Comparison of ENCODE assay signal across 1 fruit fly cellular context in the genomic region with DNA sequence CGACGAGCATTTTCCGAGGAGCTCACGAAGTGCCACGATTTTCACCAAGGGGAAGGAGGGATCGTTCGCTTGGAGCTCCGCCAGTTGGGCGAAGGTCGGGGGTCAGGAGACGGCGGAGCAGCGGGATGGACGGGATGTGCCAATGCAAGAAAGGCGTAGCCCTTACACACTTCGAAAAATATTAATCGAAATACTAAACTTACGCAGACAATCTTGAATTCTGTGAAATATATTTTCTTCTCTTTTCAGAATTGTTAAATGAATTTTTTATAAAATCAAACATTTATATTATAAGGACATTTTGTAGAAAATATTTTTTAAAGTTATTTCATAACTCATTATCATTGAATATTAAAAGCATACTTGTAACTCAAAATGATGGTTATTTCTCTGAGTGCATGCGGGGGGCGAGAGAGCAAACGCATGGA.
A peak's percentile ranks its signal among the peaks of the same experiment; 100 is the strongest.
TF ChIP-seq lines count a peak whose summit lies in the region.

No protein-coding gene starts in this region.

TF ChIP-seq in whole organism, embryonic, 481 proteins besides CTCF, POLR2A, EP300 and RAD21 (continued from another document and continues in another):
- TF ChIP-seq Taf1 (GFP tag; IDR thresholded peaks at IDR 0.05; lab: Robert Waterston, UW) = 0 out of 2 replicates have a peak, but pooled peaks have one; percentile 6
- no peak for TF ChIP-seq NC2β (GFP tag; optimal IDR thresholded peaks at IDR 0.05; lab: Kevin White, UChicago)
- TF ChIP-seq MBD-R2 (GFP tag; IDR thresholded peaks at IDR 0.05; lab: Robert Waterston, UW) = no peak
- TF ChIP-seq chif (GFP tag; optimal IDR thresholded peaks at IDR 0.05; lab: Kevin White, UChicago) = no peak
- TF ChIP-seq CG5245 (GFP tag; optimal IDR thresholded peaks at IDR 0.05; lab: Kevin White, UChicago) = no peak
- TF ChIP-seq gro (GFP tag; optimal IDR thresholded peaks at IDR 0.05; lab: Kevin White, UChicago) = no peak
- no peak for TF ChIP-seq Neu2 (GFP tag; optimal IDR thresholded peaks at IDR 0.05; lab: Kevin White, UChicago; ENCODE audit: borderline replicate concordance)
- peak; percentile 49 for TF ChIP-seq CG17359 (tag; optimal IDR thresholded peaks at IDR 0.05; lab: Kevin White, UChicago)
- TF ChIP-seq CG2202 (tag; optimal IDR thresholded peaks at IDR 0.05; lab: Kevin White, UChicago) = no peak
- peak; percentile 56 for TF ChIP-seq CG17829 (tag; optimal IDR thresholded peaks at IDR 0.05; lab: Kevin White, UChicago)
- TF ChIP-seq CG1832 (GFP tag; optimal IDR thresholded peaks at IDR 0.05; lab: Kevin White, UChicago) = no peak
- no peak for TF ChIP-seq pfk (GFP tag; optimal IDR thresholded peaks at IDR 0.05; lab: Kevin White, UChicago)
- no peak for TF ChIP-seq CG13287 (GFP tag; IDR thresholded peaks at IDR 0.05; lab: Robert Waterston, UW; ENCODE audit: partially characterized antibody)
- no peak for TF ChIP-seq Atf-2 (GFP tag; optimal IDR thresholded peaks at IDR 0.05; lab: Kevin White, UChicago)
- no peak for TF ChIP-seq luna (GFP tag; optimal IDR thresholded peaks at IDR 0.05; lab: Kevin White, UChicago)
- TF ChIP-seq pb (GFP tag; optimal IDR thresholded peaks at IDR 0.05; lab: Kevin White, UChicago) = no peak
- TF ChIP-seq jigr1 (GFP tag; IDR thresholded peaks at IDR 0.05; lab: Robert Waterston, UW) = 0 out of 3 replicates have a peak, but pooled peaks have one; percentile 40
- no peak for TF ChIP-seq Rx (GFP tag; IDR thresholded peaks at IDR 0.05; lab: Robert Waterston, UW)
- TF ChIP-seq HHEX (GFP tag; optimal IDR thresholded peaks at IDR 0.05; lab: Kevin White, UChicago) = peak; percentile 24
- TF ChIP-seq Optix (GFP tag; IDR thresholded peaks at IDR 0.05; lab: Robert Waterston, UW) = no peak
- no peak for TF ChIP-seq HLH54F (GFP tag; optimal IDR thresholded peaks at IDR 0.05; lab: Kevin White, UChicago)
- no peak for TF ChIP-seq Eip74EF (GFP tag; optimal IDR thresholded peaks at IDR 0.05; lab: Kevin White, UChicago)
- TF ChIP-seq stwl (tag; optimal IDR thresholded peaks at IDR 0.05; lab: Kevin White, UChicago) = no peak
- TF ChIP-seq ap (GFP tag; IDR thresholded peaks at IDR 0.05; lab: Robert Waterston, UW) = 0 out of 2 replicates have a peak, but pooled peaks have one; percentile 13
- TF ChIP-seq E2f1 (GFP tag; IDR thresholded peaks at IDR 0.05; lab: Robert Waterston, UW) = no peak
- TF ChIP-seq CG11695 (GFP tag; IDR thresholded peaks at IDR 0.05; lab: Robert Waterston, UW) = peak; percentile 44; the same call in 2 of the 3 replicates
- TF ChIP-seq CG1024 (GFP tag; IDR thresholded peaks at IDR 0.05; lab: Robert Waterston, UW) = no peak
- TF ChIP-seq CG15011 (GFP tag; optimal IDR thresholded peaks at IDR 0.05; lab: Kevin White, UChicago) = no peak
- TF ChIP-seq caup (GFP tag; optimal IDR thresholded peaks at IDR 0.05; lab: Kevin White, UChicago; ENCODE audit: severe bottlenecking) = no peak
- no peak for TF ChIP-seq Ada2b (GFP tag; IDR thresholded peaks at IDR 0.05; lab: Robert Waterston, UW)
- no peak for TF ChIP-seq CG1603 (tag; optimal IDR thresholded peaks at IDR 0.05; lab: Kevin White, UChicago)
- peak; percentile 45; the same call in 1 of the 3 replicates for TF ChIP-seq CG14050 (GFP tag; IDR thresholded peaks at IDR 0.05; lab: Robert Waterston, UW)
- TF ChIP-seq CG2678 (tag; optimal IDR thresholded peaks at IDR 0.05; lab: Kevin White, UChicago) = no peak
- peak; percentile 66 for TF ChIP-seq CG15269 (tag; optimal IDR thresholded peaks at IDR 0.05; lab: Kevin White, UChicago)
- TF ChIP-seq CG13296 (GFP tag; optimal IDR thresholded peaks at IDR 0.05; lab: Kevin White, UChicago) = peak; percentile 44
- TF ChIP-seq CG4282 (GFP tag; optimal IDR thresholded peaks at IDR 0.05; lab: Kevin White, UChicago) = no peak
- TF ChIP-seq CG10366 (GFP tag; IDR thresholded peaks at IDR 0.05; lab: Robert Waterston, UW) = peak; percentile 32
- peak; percentile 61; the same call in 1 of the 2 replicates for TF ChIP-seq Atf6 (GFP tag; IDR thresholded peaks at IDR 0.05; lab: Robert Waterston, UW)
- TF ChIP-seq Sox100B (GFP tag; optimal IDR thresholded peaks at IDR 0.05; lab: Kevin White, UChicago) = peak; percentile 71
- TF ChIP-seq CG11723 (GFP tag; optimal IDR thresholded peaks at IDR 0.05; lab: Kevin White, UChicago) = no peak
- no peak for TF ChIP-seq lbe (GFP tag; optimal IDR thresholded peaks at IDR 0.05; lab: Kevin White, UChicago)
- peak; percentile 60 for TF ChIP-seq PHDP (tag; optimal IDR thresholded peaks at IDR 0.05; lab: Kevin White, UChicago)
- no peak for TF ChIP-seq Fer1 (GFP tag; optimal IDR thresholded peaks at IDR 0.05; lab: Kevin White, UChicago)
- TF ChIP-seq Trl (optimal IDR thresholded peaks at IDR 0.05; lab: Kevin White, UChicago) = no peak
- no peak for TF ChIP-seq Trl (GFP tag; optimal IDR thresholded peaks at IDR 0.05; lab: Kevin White, UChicago)
- peak; percentile 33 for TF ChIP-seq tap (tag; optimal IDR thresholded peaks at IDR 0.05; lab: Kevin White, UChicago)
- TF ChIP-seq inv (GFP tag; IDR thresholded peaks at IDR 0.05; lab: Robert Waterston, UW; ENCODE audit: partially characterized antibody) = no peak
- no peak for TF ChIP-seq CG6683 (GFP tag; optimal IDR thresholded peaks at IDR 0.05; lab: Kevin White, UChicago)
- no peak for TF ChIP-seq Pdp1 (GFP tag; optimal IDR thresholded peaks at IDR 0.05; lab: Kevin White, UChicago)
- peak; percentile 9 for TF ChIP-seq gsb-n (tag; optimal IDR thresholded peaks at IDR 0.05; lab: Kevin White, UChicago)
- peak; percentile 17 for TF ChIP-seq BtbVII (GFP tag; optimal IDR thresholded peaks at IDR 0.05; lab: Kevin White, UChicago)
- TF ChIP-seq ttk (GFP tag; IDR thresholded peaks at IDR 0.05; lab: Robert Waterston, UW) = peak; percentile 71
- no peak for TF ChIP-seq pita (GFP tag; optimal IDR thresholded peaks at IDR 0.05; lab: Kevin White, UChicago)
- TF ChIP-seq org-1 (GFP tag; optimal IDR thresholded peaks at IDR 0.05; lab: Kevin White, UChicago) = peak; percentile 23
- TF ChIP-seq CG10321 (GFP tag; IDR thresholded peaks at IDR 0.05; lab: Robert Waterston, UW) = no peak
- peak; percentile 44 for TF ChIP-seq fd96Cb (tag; optimal IDR thresholded peaks at IDR 0.05; lab: Kevin White, UChicago)
- no peak for TF ChIP-seq tio (GFP tag; optimal IDR thresholded peaks at IDR 0.05; lab: Kevin White, UChicago)
- no peak for TF ChIP-seq Doc3 (GFP tag; IDR thresholded peaks at IDR 0.05; lab: Robert Waterston, UW; ENCODE audit: partially characterized antibody)
- TF ChIP-seq CG14710 (tag; optimal IDR thresholded peaks at IDR 0.05; lab: Kevin White, UChicago) = no peak
- no peak for TF ChIP-seq usp (GFP tag; optimal IDR thresholded peaks at IDR 0.05; lab: Kevin White, UChicago)
- TF ChIP-seq crc (GFP tag; optimal IDR thresholded peaks at IDR 0.05; lab: Kevin White, UChicago) = no peak
- TF ChIP-seq Hr78 (GFP tag; optimal IDR thresholded peaks at IDR 0.05; lab: Kevin White, UChicago) = peak in 1 of 2 experiments; percentile 96
- no peak; the same call in 2 of the 3 replicates for TF ChIP-seq so (GFP tag; IDR thresholded peaks at IDR 0.05; lab: Robert Waterston, UW)
- TF ChIP-seq CG7372 (GFP tag; IDR thresholded peaks at IDR 0.05; lab: Robert Waterston, UW) = no peak
- TF ChIP-seq eve (GFP tag; optimal IDR thresholded peaks at IDR 0.05; lab: Kevin White, UChicago) = peak in 1 of 2 experiments; percentile 32
- peak; percentile 37 for TF ChIP-seq CG8388 (GFP tag; optimal IDR thresholded peaks at IDR 0.05; lab: Kevin White, UChicago)
- no peak for TF ChIP-seq CG4404 (GFP tag; IDR thresholded peaks at IDR 0.05; lab: Robert Waterston, UW)
- no peak for TF ChIP-seq Kr (GFP tag; optimal IDR thresholded peaks at IDR 0.05; lab: Kevin White, UChicago)
- peak; percentile 57 for TF ChIP-seq CG10979 (tag; optimal IDR thresholded peaks at IDR 0.05; lab: Kevin White, UChicago)
- TF ChIP-seq ash1 (GFP tag; optimal IDR thresholded peaks at IDR 0.05; lab: Kevin White, UChicago) = no peak
- TF ChIP-seq CG4707 (GFP tag; optimal IDR thresholded peaks at IDR 0.05; lab: Kevin White, UChicago) = no peak
- TF ChIP-seq Bdp1 (GFP tag; optimal IDR thresholded peaks at IDR 0.05; lab: Kevin White, UChicago) = no peak
- TF ChIP-seq Asciz (GFP tag; optimal IDR thresholded peaks at IDR 0.05; lab: Kevin White, UChicago) = peak; percentile 31
- TF ChIP-seq Mrtf (GFP tag; IDR thresholded peaks at IDR 0.05; lab: Robert Waterston, UW) = no peak
- no peak for TF ChIP-seq CG31365 (tag; optimal IDR thresholded peaks at IDR 0.05; lab: Kevin White, UChicago)
- TF ChIP-seq CG11504 (tag; optimal IDR thresholded peaks at IDR 0.05; lab: Kevin White, UChicago) = peak; percentile 74
- no peak for TF ChIP-seq CG12744 (GFP tag; optimal IDR thresholded peaks at IDR 0.05; lab: Kevin White, UChicago)
- TF ChIP-seq MTF-1 (GFP tag; optimal IDR thresholded peaks at IDR 0.05; lab: Kevin White, UChicago; ENCODE audit: borderline replicate concordance) = no peak
- TF ChIP-seq zf30C (GFP tag; optimal IDR thresholded peaks at IDR 0.05; lab: Kevin White, UChicago) = no peak
- TF ChIP-seq nerfin-2 (GFP tag; IDR thresholded peaks at IDR 0.05; lab: Robert Waterston, UW; ENCODE audit: partially characterized antibody) = no peak
- TF ChIP-seq ranshi (GFP tag; IDR thresholded peaks at IDR 0.05; lab: Robert Waterston, UW) = no peak
- no peak for TF ChIP-seq CG10565 (GFP tag; optimal IDR thresholded peaks at IDR 0.05; lab: Kevin White, UChicago)
- peak; percentile 38; the same call in 1 of the 2 replicates for TF ChIP-seq CG32772 (GFP tag; IDR thresholded peaks at IDR 0.05; lab: Robert Waterston, UW)
- TF ChIP-seq HmgD (GFP tag; optimal IDR thresholded peaks at IDR 0.05; lab: Kevin White, UChicago) = no peak
- TF ChIP-seq CG4360 (GFP tag; IDR thresholded peaks at IDR 0.05; lab: Robert Waterston, UW) = no peak
- no peak for TF ChIP-seq CG1602 (GFP tag; optimal IDR thresholded peaks at IDR 0.05; lab: Kevin White, UChicago)
- TF ChIP-seq tin (GFP tag; optimal IDR thresholded peaks at IDR 0.05; lab: Kevin White, UChicago) = no peak
- no peak for TF ChIP-seq cato (GFP tag; optimal IDR thresholded peaks at IDR 0.05; lab: Kevin White, UChicago; ENCODE audit: borderline replicate concordance)
- no peak; the same call in 1 of the 2 replicates for TF ChIP-seq chm (GFP tag; IDR thresholded peaks at IDR 0.05; lab: Robert Waterston, UW)
- TF ChIP-seq oc (tag; optimal IDR thresholded peaks at IDR 0.05; lab: Kevin White, UChicago) = no peak
- TF ChIP-seq Ets65A (GFP tag; lab: Kevin White, UChicago) = peak; percentile 80
- no peak for TF ChIP-seq Jarid2 (GFP tag; optimal IDR thresholded peaks at IDR 0.05; lab: Kevin White, UChicago)
- TF ChIP-seq CkIIα-i1 (GFP tag; IDR thresholded peaks at IDR 0.05; lab: Robert Waterston, UW) = no peak
- TF ChIP-seq sens (GFP tag; lab: Kevin White, UChicago) = no peak
- TF ChIP-seq bcd (GFP tag; optimal IDR thresholded peaks at IDR 0.05; lab: Kevin White, UChicago) = peak; percentile 61
- TF ChIP-seq corto (GFP tag; optimal IDR thresholded peaks at IDR 0.05; lab: Kevin White, UChicago) = no peak
- TF ChIP-seq al (GFP tag; IDR thresholded peaks at IDR 0.05; lab: Robert Waterston, UW) = no peak
- peak; percentile 1 for TF ChIP-seq fd3F (GFP tag; optimal IDR thresholded peaks at IDR 0.05; lab: Kevin White, UChicago)
- TF ChIP-seq ewg (GFP tag; optimal IDR thresholded peaks at IDR 0.05; lab: Kevin White, UChicago) = peak; percentile 8
- TF ChIP-seq CG6272 (GFP tag; IDR thresholded peaks at IDR 0.05; lab: Robert Waterston, UW) = no peak
- TF ChIP-seq CG6813 (GFP tag; optimal IDR thresholded peaks at IDR 0.05; lab: Kevin White, UChicago) = no peak
- peak; percentile 62 for TF ChIP-seq CG12391 (tag; optimal IDR thresholded peaks at IDR 0.05; lab: Kevin White, UChicago)
- TF ChIP-seq CG12769 (tag; optimal IDR thresholded peaks at IDR 0.05; lab: Kevin White, UChicago) = peak; percentile 89
- TF ChIP-seq Hr51 (GFP tag; optimal IDR thresholded peaks at IDR 0.05; lab: Kevin White, UChicago) = peak in 1 of 2 experiments; percentile 79
- no peak for TF ChIP-seq tx (GFP tag; optimal IDR thresholded peaks at IDR 0.05; lab: Kevin White, UChicago)
- no peak for TF ChIP-seq sc (optimal IDR thresholded peaks at IDR 0.05; lab: Kevin White, UChicago)
- peak; percentile 20 for TF ChIP-seq sc (GFP tag; optimal IDR thresholded peaks at IDR 0.05; lab: Kevin White, UChicago)
- TF ChIP-seq sima (GFP tag; optimal IDR thresholded peaks at IDR 0.05; lab: Kevin White, UChicago) = no peak
- TF ChIP-seq HLHmδ (GFP tag; optimal IDR thresholded peaks at IDR 0.05; lab: Kevin White, UChicago) = no peak
- TF ChIP-seq ab (GFP tag; optimal IDR thresholded peaks at IDR 0.05; lab: Kevin White, UChicago) = no peak
- no peak for TF ChIP-seq sd (tag; optimal IDR thresholded peaks at IDR 0.05; lab: Kevin White, UChicago)
- TF ChIP-seq phol (tag; optimal IDR thresholded peaks at IDR 0.05; lab: Kevin White, UChicago) = peak; percentile 57
- no peak for TF ChIP-seq CG17612 (GFP tag; IDR thresholded peaks at IDR 0.05; lab: Robert Waterston, UW)
- no peak for TF ChIP-seq pros (GFP tag; optimal IDR thresholded peaks at IDR 0.05; lab: Kevin White, UChicago)
- TF ChIP-seq CG17361 (GFP tag; IDR thresholded peaks at IDR 0.05; lab: Robert Waterston, UW) = peak; percentile 69; the same call in 2 of the 3 replicates
- TF ChIP-seq mirr (GFP tag; optimal IDR thresholded peaks at IDR 0.05; lab: Kevin White, UChicago) = no peak
- TF ChIP-seq zen2 (GFP tag; IDR thresholded peaks at IDR 0.05; lab: Robert Waterston, UW; ENCODE audit: partially characterized antibody) = no peak
- peak; percentile 29; the same call in 1 of the 2 replicates for TF ChIP-seq CG14667 (GFP tag; IDR thresholded peaks at IDR 0.05; lab: Robert Waterston, UW)
- peak; percentile 74 for TF ChIP-seq CG7556 (GFP tag; optimal IDR thresholded peaks at IDR 0.05; lab: Kevin White, UChicago)
- TF ChIP-seq Drgx (GFP tag; IDR thresholded peaks at IDR 0.05; lab: Robert Waterston, UW) = peak; percentile 23; the same call in 1 of the 2 replicates
- peak; percentile 58; the same call in 1 of the 3 replicates for TF ChIP-seq CG11456 (GFP tag; IDR thresholded peaks at IDR 0.05; lab: Robert Waterston, UW)
- TF ChIP-seq CG8359 (GFP tag; optimal IDR thresholded peaks at IDR 0.05; lab: Kevin White, UChicago; ENCODE audit: borderline replicate concordance) = no peak
- peak; percentile 91 for TF ChIP-seq Deaf1 (tag; optimal IDR thresholded peaks at IDR 0.05; lab: Kevin White, UChicago)
- TF ChIP-seq CG6689 (GFP tag; IDR thresholded peaks at IDR 0.05; lab: Robert Waterston, UW) = peak; percentile 40
- TF ChIP-seq Aef1 (GFP tag; IDR thresholded peaks at IDR 0.05; lab: Robert Waterston, UW) = peak; percentile 36; the same call in 1 of the 3 replicates
- TF ChIP-seq Ptx1 (GFP tag; IDR thresholded peaks at IDR 0.05; lab: Robert Waterston, UW) = peak; percentile 72
- TF ChIP-seq CG5180 (GFP tag; optimal IDR thresholded peaks at IDR 0.05; lab: Kevin White, UChicago) = peak; percentile 15
- no peak for TF ChIP-seq Spps (tag; optimal IDR thresholded peaks at IDR 0.05; lab: Kevin White, UChicago)
